Worm (Caenorhabditis elegans) whole organism, L1 larva: Measurements from ENCODE around the gene F07G6.8.

ENCODE experiments used
- pqm-1 ChIP-seq: sonication (generic microtip); optimal IDR thresholded peaks from 3 replicates; lab custom pipeline; 2017; ENCODE audit warnings: missing biosample characterization, missing genetic modification characterization
- zag-1 ChIP-seq: fragments of 150-350 bp; optimal IDR thresholded peaks from 2 replicates; lab custom pipeline; 2014; ENCODE audit warnings: missing biosample characterization, missing genetic modification characterization

- TF ChIP-seq pqm-1 (no peak), zag-1 (tag; lab: Kevin White, UChicago) (no peak)
Observed at ce11 chrX:1718479-1718878, 1.8 kb downstream of the F07G6.8 start, which contains the start of gene fbxa-53.
